Worm (Caenorhabditis elegans) whole organism, late embryonic: Measurements from ENCODE around the gene F49H12.3.

ENCODE experiments used
- C08G9.2 ChIP-seq: sonication (generic microtip); optimal IDR thresholded peaks from 2 replicates; lab custom pipeline; 2016; ENCODE audit warnings: mild to moderate bottlenecking, missing genetic modification characterization, moderate library complexity, missing compliant biosample characterization
- C38D4.7 ChIP-seq: fragments of 200-800 bp; sonication (Bioruptor generic); optimal IDR thresholded peaks from 2 replicates; lab custom pipeline; 2018; ENCODE audit warnings: mild to moderate bottlenecking, missing genetic modification characterization, moderate library complexity, missing compliant biosample characterization
- F13H6.1 ChIP-seq: sonication (generic microtip); optimal IDR thresholded peaks from 2 replicates; lab custom pipeline; 2016; ENCODE audit warnings: missing genetic modification characterization, missing compliant biosample characterization
- K02D7.2 ChIP-seq: sonication (generic microtip); optimal IDR thresholded peaks from 2 replicates; lab custom pipeline; 2017; ENCODE audit warnings: mild to moderate bottlenecking, missing genetic modification characterization, missing compliant biosample characterization
- T23F11.4 ChIP-seq: fragments of 200-800 bp; sonication (Bioruptor generic); optimal IDR thresholded peaks from 2 replicates; lab custom pipeline; 2018; ENCODE audit warnings: mild to moderate bottlenecking, missing genetic modification characterization, missing compliant biosample characterization
- Y22D7AL.16 ChIP-seq: sonication (generic microtip); optimal IDR thresholded peaks from 2 replicates; lab custom pipeline; 2016; ENCODE audit warnings: missing genetic modification characterization, missing compliant biosample characterization
- ama-1 ChIP-seq: fragments of 150-350 bp; optimal IDR thresholded peaks from 2 replicates; lab custom pipeline; 2014
- ceh-2 ChIP-seq: sonication (generic microtip); optimal IDR thresholded peaks from 2 replicates; lab custom pipeline; 2016; ENCODE audit warnings: missing genotype, missing genetic modification characterization, missing compliant biosample characterization
- ceh-22 ChIP-seq: sonication (generic microtip); optimal IDR thresholded peaks from 2 replicates; lab custom pipeline; 2017; ENCODE audit warnings: missing biosample characterization, missing genetic modification characterization
- ceh-24 ChIP-seq: sonication (generic microtip); optimal IDR thresholded peaks from 2 replicates; lab custom pipeline; 2016; ENCODE audit warnings: mild to moderate bottlenecking, missing genetic modification characterization, missing compliant biosample characterization
- ceh-30 ChIP-seq: fragments of 150-350 bp; optimal IDR thresholded peaks from 2 replicates; lab custom pipeline; 2014; ENCODE audit warnings: missing biosample characterization, missing genetic modification characterization
- ceh-48 ChIP-seq: sonication (generic microtip); optimal IDR thresholded peaks from 2 replicates; lab custom pipeline; 2016; ENCODE audit warnings: missing genetic modification characterization, inconsistent platforms, missing compliant biosample characterization
- ceh-6 ChIP-seq: fragments of 200-800 bp; sonication (Bioruptor generic); optimal IDR thresholded peaks from 2 replicates; lab custom pipeline; 2018; ENCODE audit warnings: mild to moderate bottlenecking, missing genetic modification characterization, missing compliant biosample characterization
- che-1 ChIP-seq: sonication (generic microtip); optimal IDR thresholded peaks from 2 replicates; lab custom pipeline; 2016; ENCODE audit warnings: mild to moderate bottlenecking, missing genetic modification characterization, missing compliant biosample characterization
- dve-1 ChIP-seq: sonication (generic microtip); optimal IDR thresholded peaks from 2 replicates; lab custom pipeline; 2017; ENCODE audit warnings: antibody characterized with exemption, mild to moderate bottlenecking, missing genetic modification characterization, missing compliant biosample characterization
- elt-2 ChIP-seq: sonication (generic microtip); optimal IDR thresholded peaks from 2 replicates; lab custom pipeline; 2016; ENCODE audit warnings: missing genetic modification reagents, missing genetic modification characterization, missing compliant biosample characterization
- eyg-1 ChIP-seq: sonication (generic microtip); optimal IDR thresholded peaks from 2 replicates; lab custom pipeline; 2016; ENCODE audit warnings: missing genotype, missing genetic modification characterization, missing compliant biosample characterization
- gmeb-2 ChIP-seq: sonication (generic microtip); optimal IDR thresholded peaks from 2 replicates; lab custom pipeline; 2016; ENCODE audit warnings: missing genetic modification characterization, inconsistent platforms, missing compliant biosample characterization
- hlh-13 ChIP-seq: fragments of 200-800 bp; sonication (Bioruptor generic); optimal IDR thresholded peaks from 2 replicates; lab custom pipeline; 2018; ENCODE audit warnings: mild to moderate bottlenecking, missing genetic modification characterization, missing compliant biosample characterization
- hlh-15 ChIP-seq: sonication (generic microtip); optimal IDR thresholded peaks from 2 replicates; lab custom pipeline; 2016; ENCODE audit warnings: missing genetic modification characterization, missing compliant biosample characterization
- hlh-30 ChIP-seq: sonication (generic microtip); optimal IDR thresholded peaks from 2 replicates; lab custom pipeline; 2017; ENCODE audit warnings: antibody characterized with exemption, missing genetic modification characterization, missing compliant biosample characterization; ENCODE audit not compliant: insufficient read depth
- hlh-6 ChIP-seq: sonication (generic microtip); optimal IDR thresholded peaks from 2 replicates; lab custom pipeline; 2016; ENCODE audit warnings: missing genotype, missing genetic modification characterization, missing compliant biosample characterization
- hlh-8 ChIP-seq: sonication (generic microtip); optimal IDR thresholded peaks from 2 replicates; lab custom pipeline; 2016; ENCODE audit warnings: missing genotype, missing genetic modification characterization, missing compliant biosample characterization
- madf-2 ChIP-seq: sonication (generic microtip); optimal IDR thresholded peaks from 2 replicates; lab custom pipeline; 2017; ENCODE audit warnings: missing genetic modification characterization, missing compliant biosample characterization
- mec-3 ChIP-seq: sonication (generic microtip); optimal IDR thresholded peaks from 2 replicates; lab custom pipeline; 2016; ENCODE audit warnings: borderline replicate concordance, missing genetic modification characterization, missing compliant biosample characterization
- nhr-11 ChIP-seq: fragments of 150-350 bp; optimal IDR thresholded peaks from 2 replicates; lab custom pipeline; 2014; ENCODE audit warnings: missing biosample characterization, missing genetic modification characterization
- nhr-232 ChIP-seq: sonication (generic microtip); optimal IDR thresholded peaks from 2 replicates; lab custom pipeline; 2016; ENCODE audit warnings: missing genetic modification characterization, missing compliant biosample characterization
- npax-4 ChIP-seq: sonication (generic microtip); optimal IDR thresholded peaks from 2 replicates; lab custom pipeline; 2016; ENCODE audit warnings: missing genetic modification characterization, missing compliant biosample characterization
- odd-2 ChIP-seq: sonication (generic microtip); optimal IDR thresholded peaks from 2 replicates; lab custom pipeline; 2017; ENCODE audit warnings: antibody characterized with exemption, mild to moderate bottlenecking, missing genetic modification characterization, missing compliant biosample characterization
- pag-3 ChIP-seq: sonication (generic microtip); optimal IDR thresholded peaks from 2 replicates; lab custom pipeline; 2016; ENCODE audit warnings: missing compliant biosample characterization, missing genetic modification characterization, borderline replicate concordance
- pat-9 ChIP-seq: fragments of 200-800 bp; sonication (Bioruptor generic); optimal IDR thresholded peaks from 2 replicates; lab custom pipeline; 2018; ENCODE audit warnings: mild to moderate bottlenecking, missing genetic modification characterization, moderate library complexity, missing compliant biosample characterization
- pha-2 ChIP-seq: sonication (generic microtip); optimal IDR thresholded peaks from 2 replicates; lab custom pipeline; 2017; ENCODE audit warnings: mild to moderate bottlenecking, missing genetic modification characterization, missing compliant biosample characterization
- pha-4 ChIP-seq: fragments of 150-350 bp; optimal IDR thresholded peaks from 2 replicates; lab custom pipeline; 2018; ENCODE audit warnings: missing biosample characterization, missing genetic modification reagents, missing genetic modification characterization
- pqm-1 ChIP-seq: sonication (generic microtip); optimal IDR thresholded peaks from 2 replicates; lab custom pipeline; 2016; ENCODE audit warnings: missing genetic modification characterization, missing compliant biosample characterization
- pros-1 ChIP-seq: fragments of 150-350 bp; optimal IDR thresholded peaks from 2 replicates; lab custom pipeline; 2014; ENCODE audit warnings: missing biosample characterization, missing genetic modification reagents, missing genetic modification characterization
- sox-4 ChIP-seq: sonication (generic microtip); optimal IDR thresholded peaks from 2 replicates; lab custom pipeline; 2017; ENCODE audit warnings: mild to moderate bottlenecking, missing genetic modification characterization, inconsistent platforms, missing compliant biosample characterization
- syd-9 ChIP-seq: sonication (generic microtip); optimal IDR thresholded peaks from 2 replicates; lab custom pipeline; 2016; ENCODE audit warnings: mild to moderate bottlenecking, missing genetic modification characterization, moderate library complexity, missing compliant biosample characterization
- ttx-3 ChIP-seq: sonication (generic microtip); optimal IDR thresholded peaks from 2 replicates; lab custom pipeline; 2016; ENCODE audit warnings: missing genetic modification reagents, missing genetic modification characterization, missing compliant biosample characterization
- unc-55 ChIP-seq: sonication (generic microtip); optimal IDR thresholded peaks from 2 replicates; lab custom pipeline; 2017; ENCODE audit warnings: missing biosample characterization, missing genetic modification reagents, missing genetic modification characterization

Gene F49H12.3

ce11 chrX:2050212-2050611 is 34.0 kb upstream of the F49H12.3 start:
- TF ChIP-seq eyg-1 (tag; lab: Kevin White, UChicago): no peak
- TF ChIP-seq nhr-11 (tag; lab: Kevin White, UChicago): no peak
- TF ChIP-seq unc-55 (GFP tag; lab: Kevin White, UChicago): peak; percentile 69

ce11 chrX:2051602-2052001 is 32.6 kb upstream of the F49H12.3 start, which contains the start of gene Y102A11A.1:
TSS of gene Y102A11A.1 (plus strand) at chrX:2051824.
- TF ChIP-seq ttx-3 (tag; lab: Kevin White, UChicago): no peak
- peak; percentile 14 for TF ChIP-seq elt-2 (tag; lab: Kevin White, UChicago)

- TF ChIP-seq hlh-30: no peak
- no peak for TF ChIP-seq sox-4
- no peak for TF ChIP-seq pat-9 (tag; lab: Kevin White, UChicago)
- TF ChIP-seq hlh-13 (GFP tag; lab: Kevin White, UChicago): no peak
- no peak for TF ChIP-seq K02D7.2
- TF ChIP-seq pag-3: no peak
- no peak for TF ChIP-seq elt-2 (tag; lab: Kevin White, UChicago)
Observed at ce11 chrX:2064730-2065129, 19.4 kb upstream of the F49H12.3 start, which contains the start of gene F49H12.7. TSS of gene F49H12.7 (plus strand) at chrX:2065030.

ce11 chrX:2068294-2068693 is 15.9 kb upstream of the F49H12.3 start:
- peak; percentile 1 for TF ChIP-seq elt-2 (tag; lab: Kevin White, UChicago)
- no peak for TF ChIP-seq ama-1 (lab: Kevin White, UChicago)

ce11 chrX:2070418-2070996 is 13.7 kb upstream of the F49H12.3 start, which contains the start of gene acl-4:
TSS of gene acl-4 (minus strand) at chrX:2070444.
- TF ChIP-seq npax-4 (tag; lab: Kevin White, UChicago): no peak
- TF ChIP-seq T23F11.4: no peak
- TF ChIP-seq pat-9 (tag; lab: Kevin White, UChicago): no peak
- no peak for TF ChIP-seq madf-2
- no peak for TF ChIP-seq ceh-24 (tag; lab: Kevin White, UChicago)
- no peak for TF ChIP-seq C38D4.7 (GFP tag; lab: Kevin White, UChicago)
- TF ChIP-seq hlh-6 (tag; lab: Kevin White, UChicago): no peak
- TF ChIP-seq ceh-30 (tag; lab: Kevin White, UChicago): no peak
- no peak for TF ChIP-seq ceh-2 (tag; lab: Kevin White, UChicago)
- no peak for TF ChIP-seq ceh-22 (tag; lab: Kevin White, UChicago)
- TF ChIP-seq hlh-15: no peak
- TF ChIP-seq ceh-48: no peak
- no peak for TF ChIP-seq ceh-6 (GFP tag; lab: Kevin White, UChicago)
- no peak for TF ChIP-seq C08G9.2 (tag; lab: Kevin White, UChicago)
- TF ChIP-seq pha-4 (tag; lab: Kevin White, UChicago): no peak
- TF ChIP-seq ama-1 (lab: Kevin White, UChicago): no peak

- no peak for TF ChIP-seq dve-1 (tag; lab: Kevin White, UChicago)
- TF ChIP-seq hlh-15: no peak
- TF ChIP-seq syd-9 (tag; lab: Kevin White, UChicago): no peak
- TF ChIP-seq npax-4 (tag; lab: Kevin White, UChicago): no peak
- TF ChIP-seq ceh-22 (tag; lab: Kevin White, UChicago): no peak
- no peak for TF ChIP-seq ceh-24 (tag; lab: Kevin White, UChicago)
- no peak for TF ChIP-seq F13H6.1 (tag; lab: Kevin White, UChicago)
- no peak for TF ChIP-seq pros-1 (tag; lab: Kevin White, UChicago)
- TF ChIP-seq pha-4 (tag; lab: Kevin White, UChicago): no peak
- TF ChIP-seq gmeb-2: no peak
- TF ChIP-seq eyg-1 (tag; lab: Kevin White, UChicago): no peak
- peak; percentile 6 for TF ChIP-seq hlh-8 (tag; lab: Kevin White, UChicago)
- TF ChIP-seq nhr-232: no peak
- TF ChIP-seq ceh-48: no peak
- TF ChIP-seq madf-2: no peak
- TF ChIP-seq pat-9 (tag; lab: Kevin White, UChicago): no peak
- TF ChIP-seq C08G9.2 (tag; lab: Kevin White, UChicago): no peak
- no peak for TF ChIP-seq che-1 (tag; lab: Kevin White, UChicago)
- no peak for TF ChIP-seq pqm-1
- TF ChIP-seq mec-3 (tag; lab: Kevin White, UChicago): no peak
- TF ChIP-seq Y22D7AL.16 (tag; lab: Kevin White, UChicago): no peak
- no peak for TF ChIP-seq pha-2 (tag; lab: Kevin White, UChicago)
- TF ChIP-seq ceh-6 (GFP tag; lab: Kevin White, UChicago): no peak
- no peak for TF ChIP-seq pag-3
- no peak for TF ChIP-seq odd-2 (tag; lab: Kevin White, UChicago)
Observed at ce11 chrX:2071392-2072001, 12.7 kb upstream of the F49H12.3 start.
